Fruit fly (Drosophila melanogaster): ENCODE measurements around the gene CG31342.

DNA sequence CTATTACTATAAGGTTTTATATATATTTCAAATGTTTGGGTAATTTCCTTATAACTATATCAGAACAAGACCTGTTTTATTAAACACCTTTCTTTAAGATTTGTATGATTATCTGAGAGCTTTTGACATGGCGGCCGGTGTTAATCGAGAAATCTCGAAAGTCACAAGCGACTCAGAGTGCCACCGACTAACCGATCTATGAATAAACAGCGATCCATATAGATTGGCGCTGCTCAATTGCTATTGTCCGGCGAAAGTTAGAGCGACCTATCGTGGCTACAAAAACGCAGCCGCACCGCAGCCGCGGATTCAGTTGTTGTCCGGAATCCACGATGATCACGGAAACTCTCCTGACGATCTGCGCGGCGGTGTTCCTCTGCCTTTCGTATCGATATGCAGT lies 22.4 kb upstream of the CG31342 start, which contains the start of gene Cyp304a1:
- TF ChIP-seq CG9932 (GFP tag; IDR thresholded peaks at IDR 0.05) (no peak), vfl (GFP tag; optimal IDR thresholded peaks at IDR 0.05) (no peak), D (optimal IDR thresholded peaks at IDR 0.05) (no peak), D (GFP tag; optimal IDR thresholded peaks at IDR 0.05) (no peak), chif (GFP tag; optimal IDR thresholded peaks at IDR 0.05) (no peak), ems (GFP tag; optimal IDR thresholded peaks at IDR 0.05) (no peak), rib (GFP tag; IDR thresholded peaks at IDR 0.05) (no peak), CG14441 (GFP tag; IDR thresholded peaks at IDR 0.05) (no peak), CG15269 (tag; optimal IDR thresholded peaks at IDR 0.05) (no peak)
